Worm (Caenorhabditis elegans) whole organism, L3 larva: ENCODE results near the gene lin-2.

Experiments
- ceh-82 ChIP-seq: fragments of 150-350 bp; optimal IDR thresholded peaks from 2 replicates; lab custom pipeline; 2014; ENCODE audit warnings: missing biosample characterization, missing genetic modification characterization
- ceh-9 ChIP-seq: sonication (generic microtip); optimal IDR thresholded peaks from 2 replicates; lab custom pipeline; 2018; ENCODE audit warnings: missing biosample characterization, missing genetic modification characterization
- egl-27 ChIP-seq: sonication (generic microtip); optimal IDR thresholded peaks from 4 replicates; lab custom pipeline; 2017; ENCODE audit warnings: missing biosample characterization, missing genetic modification reagents, missing genetic modification characterization
- elt-3 ChIP-seq, 3 experiments: fragments of 150-350 bp in 1 of 3; sonication (generic microtip) in 2 of 3; optimal IDR thresholded peaks; 2 replicates in 2 of 3; 4 replicates in 1 of 3; lab custom pipeline; 2014 to 2017; ENCODE audit warnings: missing biosample characterization in 3 of 3, missing genetic modification characterization in 3 of 3
- snpc-4 ChIP-seq: fragments of 150-350 bp; optimal IDR thresholded peaks from 2 replicates; lab custom pipeline; 2014; ENCODE audit warnings: missing biosample characterization, missing genetic modification characterization
- zag-1 ChIP-seq: fragments of 150-350 bp; optimal IDR thresholded peaks from 2 replicates; lab custom pipeline; 2014; ENCODE audit warnings: missing biosample characterization, missing genetic modification characterization
- ztf-11 ChIP-seq: fragments of 150-350 bp; optimal IDR thresholded peaks from 2 replicates; lab custom pipeline; 2014; ENCODE audit warnings: missing biosample characterization, missing genetic modification characterization

- TF ChIP-seq snpc-4: no peak
- TF ChIP-seq ceh-82 (tag; lab: Kevin White, UChicago): no peak
- TF ChIP-seq ztf-11 (tag; lab: Kevin White, UChicago): no peak
- TF ChIP-seq egl-27: no peak
- TF ChIP-seq elt-3 (tag; optimal IDR thresholded peaks at IDR 0.05; lab: Kevin White, UChicago): no peak
- no peak for TF ChIP-seq zag-1 (tag; lab: Kevin White, UChicago)
- TF ChIP-seq ceh-9 (tag; lab: Kevin White, UChicago): no peak
These were observed 53.4 kb downstream of the lin-2 start, which contains the start of the genes nspc-15 and F19H6.6 for ce11 chrX:12360444-12360843.
